Worm (Caenorhabditis elegans): ENCODE results near the gene cst-2.

ce11 chrX:4317095-4317494 lies 18.8 kb downstream of the cst-2 start:
- no peak for TF ChIP-seq pha-4 (tag; optimal IDR thresholded peaks at IDR 0.05)
- TF ChIP-seq unc-3 (GFP tag; conservative IDR thresholded peaks at IDR 0.05): no peak
- TF ChIP-seq unc-3 (tag; optimal IDR thresholded peaks at IDR 0.05): no peak
- TF ChIP-seq rnt-1 (tag; optimal IDR thresholded peaks at IDR 0.05): no peak
- TF ChIP-seq ama-1 (optimal IDR thresholded peaks at IDR 0.05): no peak
- no peak for TF ChIP-seq nhr-11 (tag; optimal IDR thresholded peaks at IDR 0.05)
- no peak for TF ChIP-seq ceh-48 (tag; optimal IDR thresholded peaks at IDR 0.05)
- TF ChIP-seq hlh-30 (tag; optimal IDR thresholded peaks at IDR 0.05; ENCODE audit: insufficient read depth): no peak
- TF ChIP-seq K09A11.1 (tag; optimal IDR thresholded peaks at IDR 0.05; ENCODE audit: insufficient read depth): no peak
- TF ChIP-seq unc-42 (tag; optimal IDR thresholded peaks at IDR 0.05): peak; percentile 36
- no peak for TF ChIP-seq ref-2 (tag; optimal IDR thresholded peaks at IDR 0.05)
- TF ChIP-seq unc-86 (tag; optimal IDR thresholded peaks at IDR 0.05): no peak
- TF ChIP-seq T23F11.4 (GFP tag; optimal IDR thresholded peaks at IDR 0.05): no peak
- no peak for TF ChIP-seq ceh-9 (tag; optimal IDR thresholded peaks at IDR 0.05)
- no peak for TF ChIP-seq nfya-1 (tag; optimal IDR thresholded peaks at IDR 0.05)
